Fruit fly (Drosophila melanogaster) whole organism, embryonic: Measurements from ENCODE around the gene alpha-Est9.

Source experiments
- Abd-B ChIP-seq: fragments of 200-800 bp; sonication (Bioruptor generic); optimal IDR thresholded peaks from 2 replicates; lab custom pipeline; 2018; ENCODE audit warnings: missing biosample characterization, mild to moderate bottlenecking, missing genetic modification characterization, moderate library complexity
- Adf1 ChIP-seq: fragments of 200-800 bp; sonication (Bioruptor generic); IDR thresholded peaks from 2 replicates; pipeline ENCODE4 v1.3.6; 2022; ENCODE audit warnings: missing biosample characterization, missing genetic modification characterization
- CG10209 ChIP-seq: fragments of 200-800 bp; sonication (Bioruptor generic); optimal IDR thresholded peaks from 3 replicates; lab custom pipeline; 2017; ENCODE audit warnings: missing biosample characterization, mild to moderate bottlenecking, missing genetic modification characterization, missing genetic modification reagents
- CG11398 ChIP-seq: fragments of 200-800 bp; sonication (Bioruptor generic); optimal IDR thresholded peaks from 2 replicates; lab custom pipeline; 2016; ENCODE audit warnings: missing biosample characterization, missing genetic modification characterization
- CG11504 ChIP-seq: fragments of 200-800 bp; sonication (Bioruptor generic); optimal IDR thresholded peaks from 3 replicates; lab custom pipeline; 2019; ENCODE audit warnings: missing biosample characterization, mild to moderate bottlenecking, missing genetic modification characterization, moderate library complexity
- CG11696 ChIP-seq: fragments of 200-800 bp; sonication (Bioruptor generic); IDR thresholded peaks from 2 replicates; pipeline ENCODE4 v1.3.6; 2022; ENCODE audit warnings: missing biosample characterization, missing genetic modification characterization
- CG13287 ChIP-seq: fragments of 200-800 bp; sonication (Bioruptor generic); IDR thresholded peaks from 2 replicates; pipeline ENCODE4 v1.3.6; 2022; ENCODE audit warnings: missing biosample characterization, missing genetic modification characterization; ENCODE audit not compliant: partially characterized antibody
- CG13775 ChIP-seq: fragments of 200-800 bp; sonication (Bioruptor generic); optimal IDR thresholded peaks from 3 replicates; lab custom pipeline; 2017; ENCODE audit warnings: missing biosample characterization, mild to moderate bottlenecking, missing genetic modification characterization
- CG1647 ChIP-seq: fragments of 200-800 bp; sonication (Bioruptor generic); optimal IDR thresholded peaks from 3 replicates; lab custom pipeline; 2016; ENCODE audit warnings: missing biosample characterization, missing genetic modification characterization
- CG17612 ChIP-seq: fragments of 200-800 bp; sonication (Bioruptor generic); IDR thresholded peaks from 2 replicates; pipeline ENCODE4 v1.3.6; 2022; ENCODE audit warnings: missing biosample characterization, missing genetic modification characterization
- CG18619 ChIP-seq: fragments of 200-800 bp; sonication (Bioruptor generic); optimal IDR thresholded peaks from 3 replicates; lab custom pipeline; 2017; ENCODE audit warnings: missing biosample characterization, mild to moderate bottlenecking, missing genetic modification characterization
- CG4404 ChIP-seq: fragments of 200-800 bp; sonication (Bioruptor generic); IDR thresholded peaks from 2 replicates; pipeline ENCODE4 v1.3.6; 2022; ENCODE audit warnings: missing biosample characterization, missing genetic modification characterization
- CG4707 ChIP-seq: fragments of 200-800 bp; sonication (Bioruptor generic); optimal IDR thresholded peaks from 2 replicates; lab custom pipeline; 2018; ENCODE audit warnings: missing biosample characterization, mild to moderate bottlenecking, missing genetic modification characterization, moderate library complexity
- CG5953 ChIP-seq: fragments of 200-800 bp; sonication (Bioruptor generic); IDR thresholded peaks from 2 replicates; pipeline ENCODE4 v1.3.6; 2022; ENCODE audit warnings: missing biosample characterization, missing genetic modification characterization
- CG6254 ChIP-seq: fragments of 200-800 bp; sonication (Bioruptor generic); optimal IDR thresholded peaks from 3 replicates; lab custom pipeline; 2017; ENCODE audit warnings: mild to moderate bottlenecking, missing biosample characterization, missing genetic modification reagents, missing genetic modification characterization
- CG6854 ChIP-seq: fragments of 200-800 bp; sonication (Bioruptor generic); optimal IDR thresholded peaks from 3 replicates; lab custom pipeline; 2017; ENCODE audit warnings: missing biosample characterization, mild to moderate bottlenecking, missing genetic modification characterization
- CG7556 ChIP-seq: fragments of 200-800 bp; sonication (Bioruptor generic); optimal IDR thresholded peaks from 2 replicates; lab custom pipeline; 2017; ENCODE audit warnings: missing biosample characterization, mild to moderate bottlenecking, missing genetic modification characterization
- CG7786 ChIP-seq: fragments of 200-800 bp; sonication (Bioruptor generic); optimal IDR thresholded peaks from 2 replicates; lab custom pipeline; 2016; ENCODE audit warnings: missing biosample characterization, missing genetic modification characterization
- CG8924 ChIP-seq: fragments of 200-800 bp; optimal IDR thresholded peaks from 3 replicates; lab custom pipeline; 2019; ENCODE audit warnings: missing biosample characterization, mild to moderate bottlenecking, missing genetic modification characterization, moderate library complexity
- H2.0 ChIP-seq: fragments of 200-800 bp; sonication (Bioruptor generic); IDR thresholded peaks from 2 replicates; pipeline ENCODE4 v1.3.6; 2022; ENCODE audit warnings: missing biosample characterization, missing genetic modification characterization
- HmgZ ChIP-seq: fragments of 200-800 bp; sonication (Bioruptor generic); optimal IDR thresholded peaks from 2 replicates; lab custom pipeline; 2018; ENCODE audit warnings: missing biosample characterization, mild to moderate bottlenecking, missing genetic modification characterization
- Hmr ChIP-seq: fragments of 200-800 bp; sonication (Bioruptor generic); optimal IDR thresholded peaks from 3 replicates; lab custom pipeline; 2017; ENCODE audit warnings: mild to moderate bottlenecking, missing biosample characterization, missing genetic modification reagents, missing genetic modification characterization
- Lpt ChIP-seq: fragments of >200 bp; optimal IDR thresholded peaks from 2 replicates; lab custom pipeline; 2018; ENCODE audit warnings: missing biosample characterization, missing genetic modification characterization
- MBD-R2 ChIP-seq: fragments of 200-800 bp; sonication (Bioruptor generic); IDR thresholded peaks from 2 replicates; pipeline ENCODE4 v1.3.6; 2022; ENCODE audit warnings: missing biosample characterization, missing genetic modification characterization
- NFAT ChIP-seq: fragments of 200-800 bp; sonication (Bioruptor generic); IDR thresholded peaks from 2 replicates; pipeline ENCODE4 v1.3.6; 2022; ENCODE audit warnings: missing biosample characterization, missing genetic modification characterization
- Pdp1 ChIP-seq, 2 experiments: fragments of 200-800 bp; sonication (Bioruptor generic); optimal IDR thresholded peaks; 3 replicates each; lab custom pipeline; 2016; ENCODE audit warnings: missing biosample characterization in 2 of 2, missing genetic modification characterization in 2 of 2, mild to moderate bottlenecking in 1 of 2, moderate library complexity in 1 of 2
- Poxn ChIP-seq: fragments of 200-800 bp; sonication (Bioruptor generic); IDR thresholded peaks from 2 replicates; pipeline ENCODE4 v1.3.6; 2022; ENCODE audit warnings: missing biosample characterization, missing genetic modification characterization
- Sox100B ChIP-seq: fragments of 200-800 bp; sonication (Bioruptor generic); optimal IDR thresholded peaks from 3 replicates; lab custom pipeline; 2018; ENCODE audit warnings: missing biosample characterization, mild to moderate bottlenecking, missing genetic modification characterization
- Sox102F ChIP-seq: fragments of 200-800 bp; sonication (Bioruptor generic); optimal IDR thresholded peaks from 2 replicates; lab custom pipeline; 2018; ENCODE audit warnings: missing biosample characterization, mild to moderate bottlenecking, missing genetic modification characterization, moderate library complexity
- Xrp1 ChIP-seq: fragments of 200-800 bp; sonication (Bioruptor generic); IDR thresholded peaks from 2 replicates; pipeline ENCODE4 v1.3.6; 2022; ENCODE audit warnings: missing biosample characterization, missing genetic modification characterization
- caup ChIP-seq: fragments of 200-800 bp; sonication (Bioruptor generic); optimal IDR thresholded peaks from 3 replicates; lab custom pipeline; 2017; ENCODE audit warnings: missing biosample characterization, mild to moderate bottlenecking, missing genetic modification characterization, moderate library complexity; ENCODE audit not compliant: severe bottlenecking
- chinmo ChIP-seq: fragments of 200-800 bp; sonication (Bioruptor generic); IDR thresholded peaks from 4 replicates; pipeline ENCODE4 v1.3.6; 2022; ENCODE audit warnings: missing biosample characterization, missing genetic modification characterization; ENCODE audit not compliant: partially characterized antibody
- crc ChIP-seq: fragments of 200-800 bp; sonication (Bioruptor generic); optimal IDR thresholded peaks from 2 replicates; lab custom pipeline; 2016; ENCODE audit warnings: missing biosample characterization, missing genetic modification characterization
- cwo ChIP-seq: fragments of 200-800 bp; sonication (Bioruptor generic); optimal IDR thresholded peaks from 3 replicates; lab custom pipeline; 2017; ENCODE audit warnings: missing biosample characterization, missing genetic modification characterization, mild to moderate bottlenecking, moderate library complexity, missing genetic modification reagents
- dmrt99B ChIP-seq: fragments of 200-800 bp; sonication (Bioruptor generic); optimal IDR thresholded peaks from 2 replicates; lab custom pipeline; 2018; ENCODE audit warnings: missing biosample characterization, mild to moderate bottlenecking, missing genetic modification characterization, moderate library complexity
- dysf ChIP-seq: fragments of 200-800 bp; sonication (Bioruptor generic); IDR thresholded peaks from 3 replicates; pipeline ENCODE4 v1.3.6; 2022; ENCODE audit warnings: missing biosample characterization, missing genetic modification characterization
- ftz-f1 ChIP-seq: fragments of 200-800 bp; sonication (Bioruptor generic); optimal IDR thresholded peaks from 2 replicates; lab custom pipeline; 2016; ENCODE audit warnings: missing biosample characterization, missing genetic modification characterization
- hbn ChIP-seq: fragments of 200-800 bp; sonication (Bioruptor generic); IDR thresholded peaks from 2 replicates; pipeline ENCODE4 v1.3.6; 2022; ENCODE audit warnings: missing biosample characterization, missing genetic modification characterization; ENCODE audit not compliant: partially characterized antibody
- her ChIP-seq: fragments of 200-800 bp; sonication (Bioruptor generic); optimal IDR thresholded peaks from 2 replicates; lab custom pipeline; 2016; ENCODE audit warnings: missing biosample characterization, missing genetic modification characterization
- inv ChIP-seq: fragments of 200-800 bp; sonication (Bioruptor generic); IDR thresholded peaks from 2 replicates; pipeline ENCODE4 v1.3.6; 2022; ENCODE audit warnings: missing biosample characterization, missing genetic modification characterization; ENCODE audit not compliant: partially characterized antibody
- knrl ChIP-seq: fragments of 200-800 bp; sonication (Bioruptor generic); IDR thresholded peaks from 3 replicates; pipeline ENCODE4 v1.3.6; 2022; ENCODE audit warnings: missing biosample characterization, missing genetic modification characterization; ENCODE audit not compliant: partially characterized antibody
- lab ChIP-seq: fragments of 200-800 bp; sonication (Bioruptor generic); optimal IDR thresholded peaks from 3 replicates; lab custom pipeline; 2017; ENCODE audit warnings: missing biosample characterization, missing genetic modification characterization, mild to moderate bottlenecking, moderate library complexity, missing genetic modification reagents
- nerfin-2 ChIP-seq: fragments of 200-800 bp; sonication (Bioruptor generic); IDR thresholded peaks from 2 replicates; pipeline ENCODE4 v1.3.6; 2022; ENCODE audit warnings: missing biosample characterization, missing genetic modification characterization; ENCODE audit not compliant: partially characterized antibody
- odd ChIP-seq: fragments of 200-800 bp; sonication (Bioruptor generic); optimal IDR thresholded peaks from 2 replicates; lab custom pipeline; 2017; ENCODE audit warnings: missing biosample characterization, mild to moderate bottlenecking, missing genetic modification characterization
- pros ChIP-seq: fragments of 200-800 bp; sonication (Bioruptor generic); optimal IDR thresholded peaks from 3 replicates; lab custom pipeline; 2019; ENCODE audit warnings: missing biosample characterization, mild to moderate bottlenecking, missing genetic modification characterization, moderate library complexity
- salm ChIP-seq: fragments of 200-800 bp; sonication (Bioruptor generic); optimal IDR thresholded peaks from 2 replicates; lab custom pipeline; 2018; ENCODE audit warnings: missing biosample characterization, mild to moderate bottlenecking, missing genetic modification characterization
- tna ChIP-seq: fragments of 200-800 bp; sonication (Bioruptor generic); IDR thresholded peaks from 2 replicates; pipeline ENCODE4 v1.3.6; 2022; ENCODE audit warnings: missing biosample characterization, missing genetic modification characterization; ENCODE audit not compliant: partially characterized antibody
- unpg ChIP-seq: fragments of 200-800 bp; sonication (Bioruptor generic); optimal IDR thresholded peaks from 3 replicates; lab custom pipeline; 2018; ENCODE audit warnings: missing biosample characterization, mild to moderate bottlenecking, missing genetic modification characterization, moderate library complexity
- vfl ChIP-seq: fragments of 200-800 bp; sonication (Bioruptor generic); optimal IDR thresholded peaks from 2 replicates; lab custom pipeline; 2016; ENCODE audit warnings: missing biosample characterization, missing genetic modification characterization

Gene alpha-Est9

dm6 chr3R:7492099-7492498 is 12.8 kb downstream of the alpha-Est9 start (continued):
- TF ChIP-seq CG18619, result no peak
- no peak for TF ChIP-seq CG8924 (tag; lab: Kevin White, UChicago)
- no peak for TF ChIP-seq CG6254 (GFP tag; lab: Kevin White, UChicago)
- peak; percentile 33; the same call in 2 of the 3 replicates for TF ChIP-seq knrl (GFP tag; lab: Robert Waterston, UW)
- TF ChIP-seq cwo (GFP tag; lab: Kevin White, UChicago), result no peak
- TF ChIP-seq crc (GFP tag; lab: Kevin White, UChicago), result no peak
- TF ChIP-seq Poxn, result no peak
- no peak for TF ChIP-seq salm (tag; lab: Kevin White, UChicago)
- TF ChIP-seq CG17612 (GFP tag; lab: Robert Waterston, UW), result no peak
- TF ChIP-seq Xrp1, result 0 out of 2 replicates have a peak, but pooled peaks have one; percentile 4
- peak; percentile 92 for TF ChIP-seq tna (GFP tag; lab: Robert Waterston, UW)
- peak; percentile 53; the same call in 1 of the 2 replicates for TF ChIP-seq NFAT
- peak; percentile 17; the same call in 1 of the 2 replicates for TF ChIP-seq MBD-R2 (GFP tag; lab: Robert Waterston, UW)
- peak; percentile 41 to 52 for TF ChIP-seq Pdp1 (GFP tag; optimal IDR thresholded peaks at IDR 0.05; lab: Kevin White, UChicago)
- TF ChIP-seq Sox100B (GFP tag; lab: Kevin White, UChicago), result no peak
- TF ChIP-seq vfl (GFP tag; lab: Kevin White, UChicago), result no peak
- TF ChIP-seq caup (GFP tag; lab: Kevin White, UChicago), result no peak
- peak; percentile 47 for TF ChIP-seq lab (GFP tag; lab: Kevin White, UChicago)
- TF ChIP-seq unpg (GFP tag; lab: Kevin White, UChicago), result peak; percentile 23
- no peak for TF ChIP-seq CG7786 (GFP tag; lab: Kevin White, UChicago)
- peak; percentile 13 for TF ChIP-seq Abd-B (GFP tag; lab: Kevin White, UChicago)
- peak; percentile 45 for TF ChIP-seq CG11504 (tag; lab: Kevin White, UChicago)
- TF ChIP-seq CG7556 (GFP tag; lab: Kevin White, UChicago), result peak; percentile 12
- no peak for TF ChIP-seq her
- peak; percentile 33 for TF ChIP-seq HmgZ (tag; lab: Kevin White, UChicago)
- TF ChIP-seq CG10209 (GFP tag; lab: Kevin White, UChicago), result peak; percentile 15
- peak; percentile 3 for TF ChIP-seq Hmr (GFP tag; lab: Kevin White, UChicago)
- peak; percentile 78 for TF ChIP-seq nerfin-2
- TF ChIP-seq dysf (GFP tag; lab: Robert Waterston, UW), result peak; percentile 32; the same call in 1 of the 3 replicates
- TF ChIP-seq CG6854 (GFP tag; lab: Kevin White, UChicago), result no peak
- no peak for TF ChIP-seq Lpt (GFP tag; lab: Kevin White, UChicago)
- no peak for TF ChIP-seq hbn (GFP tag; lab: Robert Waterston, UW)
- TF ChIP-seq CG5953 (GFP tag; lab: Robert Waterston, UW), result peak; percentile 52; the same call in 1 of the 2 replicates
- no peak for TF ChIP-seq H2.0
- peak; percentile 22 for TF ChIP-seq dmrt99B (tag; lab: Kevin White, UChicago)
- TF ChIP-seq CG4707 (GFP tag; lab: Kevin White, UChicago), result no peak
- TF ChIP-seq Adf1 (GFP tag; lab: Robert Waterston, UW), result no peak
- TF ChIP-seq Sox102F (GFP tag; lab: Kevin White, UChicago), result peak; percentile 8
- TF ChIP-seq CG11696 (GFP tag; lab: Robert Waterston, UW), result no peak
- TF ChIP-seq CG11398 (GFP tag; lab: Kevin White, UChicago), result no peak
- no peak for TF ChIP-seq odd (GFP tag; lab: Kevin White, UChicago)
- TF ChIP-seq pros, result no peak
- peak; percentile 85; the same call in 2 of the 4 replicates for TF ChIP-seq chinmo (GFP tag; lab: Robert Waterston, UW)
- peak; percentile 48; the same call in 1 of the 2 replicates for TF ChIP-seq CG13287 (GFP tag; lab: Robert Waterston, UW)
- peak; percentile 56; the same call in 1 of the 2 replicates for TF ChIP-seq inv (GFP tag; lab: Robert Waterston, UW)
- TF ChIP-seq CG1647 (GFP tag; lab: Kevin White, UChicago), result no peak
- peak; percentile 89 for TF ChIP-seq ftz-f1 (GFP tag; lab: Kevin White, UChicago)
- TF ChIP-seq CG4404, result no peak
- no peak for TF ChIP-seq CG13775 (GFP tag; lab: Kevin White, UChicago)
